Fruit fly (Drosophila melanogaster) whole organism, embryonic: Measurements from ENCODE around the gene CG14795.

Experiments used
- Awh ChIP-seq: fragments of 200-800 bp; sonication (Bioruptor generic); IDR thresholded peaks from 2 replicates; pipeline ENCODE4, ENCODE4 v1.3.6; 2022; ENCODE audit warnings: missing biosample characterization, missing genetic modification characterization
- C15 ChIP-seq: fragments of 200-800 bp; sonication (Bioruptor generic); IDR thresholded peaks from 3 replicates; pipeline ENCODE4 v1.3.6; 2022; ENCODE audit warnings: missing biosample characterization, missing genetic modification characterization
- CG10543 ChIP-seq: fragments of 200-800 bp; sonication (Bioruptor generic); optimal IDR thresholded peaks from 3 replicates; lab custom pipeline; 2017; ENCODE audit warnings: missing biosample characterization, mild to moderate bottlenecking, missing genetic modification characterization, moderate library complexity
- CG11085 ChIP-seq: fragments of 200-800 bp; sonication (Bioruptor generic); IDR thresholded peaks from 2 replicates; pipeline ENCODE4 v1.3.6; 2022; ENCODE audit warnings: missing biosample characterization, missing genetic modification characterization
- CG12299 ChIP-seq: fragments of 200-800 bp; sonication (Bioruptor generic); optimal IDR thresholded peaks from 2 replicates; lab custom pipeline; 2018; ENCODE audit warnings: missing biosample characterization, mild to moderate bottlenecking, missing genetic modification characterization
- CG1233 ChIP-seq: fragments of 200-800 bp; sonication (Bioruptor generic); optimal IDR thresholded peaks from 4 replicates; lab custom pipeline; 2018; ENCODE audit warnings: missing biosample characterization, mild to moderate bottlenecking, missing genetic modification characterization
- CG14860 ChIP-seq: fragments of 200-800 bp; sonication (Bioruptor generic); IDR thresholded peaks from 3 replicates; pipeline ENCODE4 v1.3.6; 2022; ENCODE audit warnings: missing biosample characterization, missing genetic modification characterization; ENCODE audit not compliant: partially characterized antibody
- CG17186 ChIP-seq: fragments of 200-800 bp; sonication (Bioruptor generic); optimal IDR thresholded peaks from 3 replicates; lab custom pipeline; 2017; ENCODE audit warnings: missing biosample characterization, missing genetic modification reagents, missing genetic modification characterization
- CG17385 ChIP-seq: fragments of 200-800 bp; sonication (Bioruptor generic); optimal IDR thresholded peaks from 3 replicates; lab custom pipeline; 2018; ENCODE audit warnings: missing biosample characterization, mild to moderate bottlenecking, missing genetic modification characterization
- CG2116 ChIP-seq: fragments of 200-800 bp; sonication (Bioruptor generic); optimal IDR thresholded peaks from 3 replicates; lab custom pipeline; 2018; ENCODE audit warnings: missing biosample characterization, mild to moderate bottlenecking, missing genetic modification characterization
- CG32772 ChIP-seq: fragments of 200-800 bp; sonication (Bioruptor generic); IDR thresholded peaks from 2 replicates; pipeline ENCODE4 v1.3.6; 2022; ENCODE audit warnings: missing biosample characterization, missing genetic modification characterization
- CG4282 ChIP-seq: fragments of 200-800 bp; sonication (Bioruptor generic); optimal IDR thresholded peaks from 2 replicates; lab custom pipeline; 2016; ENCODE audit warnings: missing biosample characterization, missing genetic modification characterization
- CG7556 ChIP-seq: fragments of 200-800 bp; sonication (Bioruptor generic); optimal IDR thresholded peaks from 2 replicates; lab custom pipeline; 2017; ENCODE audit warnings: missing biosample characterization, mild to moderate bottlenecking, missing genetic modification characterization
- CG9876 ChIP-seq: fragments of 200-800 bp; sonication (Bioruptor generic); optimal IDR thresholded peaks from 2 replicates; lab custom pipeline; 2016; ENCODE audit warnings: missing biosample characterization, missing genetic modification characterization
- CHES-1-like ChIP-seq: fragments of 200-800 bp; sonication (Bioruptor generic); optimal IDR thresholded peaks from 2 replicates; lab custom pipeline; 2016; ENCODE audit warnings: missing biosample characterization, missing genetic modification characterization
- Eip74EF ChIP-seq, 2 experiments: fragments of 200-800 bp in 1 of 2; fragments of >200 bp in 1 of 2; sonication (Bioruptor generic) in 1 of 2; optimal IDR thresholded peaks; 2 replicates each; lab custom pipeline; 2017 to 2019; ENCODE audit warnings: missing biosample characterization in 2 of 2, missing genetic modification characterization in 2 of 2, mild to moderate bottlenecking in 1 of 2, moderate library complexity in 1 of 2
- Gug ChIP-seq: fragments of 200-800 bp; sonication (Bioruptor generic); IDR thresholded peaks from 4 replicates; pipeline ENCODE4 v1.3.6; 2022; ENCODE audit warnings: missing biosample characterization, missing genetic modification characterization
- HLH3B ChIP-seq: fragments of 200-800 bp; sonication (Bioruptor generic); IDR thresholded peaks from 2 replicates; pipeline ENCODE4 v1.3.6; 2022; ENCODE audit warnings: missing biosample characterization, missing genetic modification characterization
- HmgD ChIP-seq: fragments of 200-800 bp; sonication (Bioruptor generic); optimal IDR thresholded peaks from 3 replicates; lab custom pipeline; 2016; ENCODE audit warnings: missing biosample characterization, missing genetic modification characterization
- MESR4 ChIP-seq: fragments of 200-800 bp; sonication (Bioruptor generic); optimal IDR thresholded peaks from 2 replicates; lab custom pipeline; 2018; ENCODE audit warnings: missing biosample characterization, mild to moderate bottlenecking, missing genetic modification characterization, moderate library complexity
- MTF-1 ChIP-seq: fragments of 200-800 bp; sonication (Bioruptor generic); optimal IDR thresholded peaks from 2 replicates; lab custom pipeline; 2018; ENCODE audit warnings: missing biosample characterization, mild to moderate bottlenecking, missing genetic modification characterization, borderline replicate concordance
- Med ChIP-seq: fragments of 200-800 bp; sonication (Bioruptor generic); peaks from one replicate; lab custom pipeline; 2016; ENCODE audit warnings: missing biosample characterization, missing genetic modification characterization, mild to moderate bottlenecking, inconsistent platforms, moderate library complexity
- Oaz ChIP-seq: fragments of 200-800 bp; sonication (Bioruptor generic); IDR thresholded peaks from 2 replicates; pipeline ENCODE4 v1.3.6; 2022; ENCODE audit warnings: missing biosample characterization, missing genetic modification characterization
- Ravus ChIP-seq: fragments of 200-800 bp; sonication (Bioruptor generic); IDR thresholded peaks from 2 replicates; pipeline ENCODE4 v1.3.6; 2022; ENCODE audit warnings: missing biosample characterization, missing genetic modification characterization
- Scr ChIP-seq: fragments of 200-800 bp; sonication (Bioruptor generic); IDR thresholded peaks from 2 replicates; pipeline ENCODE4 v1.3.6; 2022; ENCODE audit warnings: missing biosample characterization, missing genetic modification characterization; ENCODE audit not compliant: partially characterized antibody
- Xrp1 ChIP-seq: fragments of 200-800 bp; sonication (Bioruptor generic); IDR thresholded peaks from 2 replicates; pipeline ENCODE4 v1.3.6; 2022; ENCODE audit warnings: missing biosample characterization, missing genetic modification characterization
- bcd ChIP-seq: fragments of 200-800 bp; sonication (Bioruptor generic); optimal IDR thresholded peaks from 2 replicates; lab custom pipeline; 2017; ENCODE audit warnings: missing biosample characterization, mild to moderate bottlenecking, missing genetic modification characterization
- ci ChIP-seq: fragments of 200-800 bp; sonication (Bioruptor generic); IDR thresholded peaks from 3 replicates; pipeline ENCODE4 v1.3.6; 2022; ENCODE audit warnings: missing biosample characterization, missing genetic modification characterization
- crp ChIP-seq, 2 experiments: fragments of 200-800 bp; sonication (Bioruptor generic); optimal IDR thresholded peaks; 2 replicates in 1 of 2; 3 replicates in 1 of 2; lab custom pipeline; 2017; ENCODE audit warnings: missing biosample characterization in 2 of 2, missing genetic modification characterization in 2 of 2, mild to moderate bottlenecking in 1 of 2, moderate library complexity in 1 of 2
- gcm2 ChIP-seq: fragments of 200-800 bp; sonication (Bioruptor generic); optimal IDR thresholded peaks from 2 replicates; lab custom pipeline; 2016; ENCODE audit warnings: missing biosample characterization, missing genetic modification characterization
- kni ChIP-seq: fragments of 200-800 bp; sonication (Bioruptor generic); optimal IDR thresholded peaks from 3 replicates; lab custom pipeline; 2017; ENCODE audit warnings: mild to moderate bottlenecking, missing biosample characterization, missing genetic modification reagents, missing genetic modification characterization
- lov ChIP-seq, 2 experiments: fragments of 200-800 bp in 1 of 2; fragments of >200 bp in 1 of 2; sonication (Bioruptor generic) in 1 of 2; IDR thresholded peaks in 1 of 2; optimal IDR thresholded peaks in 1 of 2; 2 replicates in 1 of 2; 3 replicates in 1 of 2; pipeline versions ENCODE4 v1.3.6 to Lab custom; 2017 to 2022; ENCODE audit warnings: missing biosample characterization in 1 of 2, missing genetic modification characterization in 1 of 2
- mam ChIP-seq: fragments of 200-800 bp; sonication (Bioruptor generic); optimal IDR thresholded peaks from 3 replicates; lab custom pipeline; 2016; ENCODE audit warnings: missing biosample characterization, missing genetic modification characterization
- nau ChIP-seq: fragments of 200-800 bp; sonication (Bioruptor generic); optimal IDR thresholded peaks from 3 replicates; lab custom pipeline; 2017; ENCODE audit warnings: missing biosample characterization, mild to moderate bottlenecking, missing genetic modification characterization, missing genetic modification reagents
- otp ChIP-seq: fragments of 200-800 bp; sonication (Bioruptor generic); IDR thresholded peaks from 3 replicates; pipeline ENCODE4, ENCODE4 v1.3.6; 2022; ENCODE audit warnings: missing biosample characterization, missing genetic modification characterization
- pan ChIP-seq, 4 experiments: fragments of >200 bp in 3 of 4; fragments of 200-800 bp in 1 of 4; sonication (Bioruptor generic) in 1 of 4; optimal IDR thresholded peaks in 3 of 4; IDR thresholded peaks in 1 of 4; 2 replicates each; pipeline versions ENCODE4 v1.3.6 to Lab custom; 2017 to 2022; ENCODE audit warnings: missing biosample characterization in 2 of 4, missing genetic modification characterization in 2 of 4, mixed read lengths in 1 of 4
- pzg ChIP-seq: fragments of 200-800 bp; sonication (Bioruptor generic); optimal IDR thresholded peaks from 3 replicates; lab custom pipeline; 2018; ENCODE audit warnings: missing biosample characterization, mild to moderate bottlenecking, missing genetic modification characterization, moderate library complexity
- row ChIP-seq: fragments of 200-800 bp; sonication (Bioruptor generic); IDR thresholded peaks from 3 replicates; pipeline ENCODE4 v1.3.6; 2022; ENCODE audit warnings: missing biosample characterization, missing genetic modification characterization
- sens-2 ChIP-seq: fragments of 200-800 bp; sonication (Bioruptor generic); IDR thresholded peaks from 2 replicates; pipeline ENCODE4 v1.3.6; 2022; ENCODE audit warnings: missing biosample characterization, missing genetic modification characterization
- slou ChIP-seq: fragments of 200-800 bp; sonication (Bioruptor generic); optimal IDR thresholded peaks from 3 replicates; lab custom pipeline; 2016; ENCODE audit warnings: missing biosample characterization, missing genetic modification characterization
- tap ChIP-seq: fragments of 200-800 bp; optimal IDR thresholded peaks from 3 replicates; lab custom pipeline; 2019; ENCODE audit warnings: missing biosample characterization, mild to moderate bottlenecking, missing genetic modification characterization, moderate library complexity
- tgo ChIP-seq: fragments of 200-800 bp; sonication (Bioruptor generic); IDR thresholded peaks from 3 replicates; pipeline ENCODE4 v1.3.6; 2022; ENCODE audit warnings: missing biosample characterization, missing genetic modification characterization
- trem ChIP-seq: fragments of 200-800 bp; optimal IDR thresholded peaks from 3 replicates; lab custom pipeline; 2019; ENCODE audit warnings: missing biosample characterization, mild to moderate bottlenecking, missing genetic modification characterization, moderate library complexity
- zen2 ChIP-seq: fragments of 200-800 bp; sonication (Bioruptor generic); IDR thresholded peaks from 3 replicates; pipeline ENCODE4 v1.3.6; 2022; ENCODE audit warnings: missing biosample characterization, missing genetic modification characterization; ENCODE audit not compliant: partially characterized antibody

The CG14795 gene

dm6 chrX:1466505-1467381 lies 45.9 kb downstream of the CG14795 start (continued):
- TF ChIP-seq slou (GFP tag; lab: Kevin White, UChicago) (no peak), CG10543 (GFP tag; lab: Kevin White, UChicago) (peak; percentile 68), Scr (GFP tag; lab: Robert Waterston, UW) (peak; percentile 13; the same call in 1 of the 2 replicates), HLH3B (GFP tag; lab: Robert Waterston, UW) (no peak), CG4282 (GFP tag; lab: Kevin White, UChicago) (no peak), CG7556 (GFP tag; lab: Kevin White, UChicago) (no peak), Awh (GFP tag; lab: Robert Waterston, UW) (no peak), CG11085 (GFP tag; lab: Robert Waterston, UW) (no peak), CG1233 (GFP tag; lab: Kevin White, UChicago) (no peak), HmgD (GFP tag; lab: Kevin White, UChicago) (no peak), CG9876 (GFP tag; lab: Kevin White, UChicago) (no peak), CG32772 (GFP tag; lab: Robert Waterston, UW) (no peak), otp (GFP tag; lab: Robert Waterston, UW) (no peak), gcm2 (GFP tag; lab: Kevin White, UChicago) (no peak), zen2 (GFP tag; lab: Robert Waterston, UW) (no peak)

dm6 chrX:1465707-1466504 lies 46.7 kb downstream of the CG14795 start, which contains the start of the genes O-fut2 and CG14777:
O-fut2 (minus strand) TSS chrX:1465996.
CG14777 (plus strand) TSS chrX:1466134.
- TF ChIP-seq sens-2 (GFP tag; lab: Robert Waterston, UW) (no peak), tgo (GFP tag; lab: Robert Waterston, UW) (0 out of 3 replicates have a peak, but pooled peaks have one; percentile 16), crp (GFP tag; optimal IDR thresholded peaks at IDR 0.05; lab: Kevin White, UChicago) (peak in 1 of 2 experiments; percentile 67), CHES-1-like (GFP tag; lab: Kevin White, UChicago) (peak; percentile 17), C15 (GFP tag; lab: Robert Waterston, UW) (no peak), nau (GFP tag; lab: Kevin White, UChicago) (no peak), mam (GFP tag; lab: Kevin White, UChicago) (no peak), Med (GFP tag; lab: Kevin White, UChicago) (peak; percentile 64), tap (tag; lab: Kevin White, UChicago) (no peak), MTF-1 (no peak), ci (GFP tag; lab: Robert Waterston, UW) (0 out of 3 replicates have a peak, but pooled peaks have one; percentile 11), lov (optimal IDR thresholded peaks at IDR 0.05; lab: Kevin White, UChicago) (no peak), lov (GFP tag; IDR thresholded peaks at IDR 0.05; lab: Robert Waterston, UW) (no peak), trem (tag; lab: Kevin White, UChicago) (peak; percentile 17), CG17385 (GFP tag; lab: Kevin White, UChicago) (no peak), kni (GFP tag; lab: Kevin White, UChicago) (no peak), bcd (GFP tag; lab: Kevin White, UChicago) (no peak), CG17186 (GFP tag; lab: Kevin White, UChicago) (no peak), CG14860 (GFP tag; lab: Robert Waterston, UW) (no peak), CG2116 (GFP tag; lab: Kevin White, UChicago) (peak; percentile 15), pzg (peak; percentile 12), CG12299 (tag; lab: Kevin White, UChicago) (no peak), row (peak; percentile 42; the same call in 2 of the 3 replicates), Oaz (GFP tag; lab: Robert Waterston, UW) (0 out of 2 replicates have a peak, but pooled peaks have one; percentile 15), Xrp1 (GFP tag; lab: Robert Waterston, UW) (peak; percentile 37; the same call in 1 of the 2 replicates), Gug (peak; percentile 10; the same call in 1 of the 4 replicates), pan (optimal IDR thresholded peaks at IDR 0.05; lab: Kevin White, UChicago) (no peak), pan (GFP tag; optimal IDR thresholded peaks at IDR 0.05 in 1 of 2, IDR thresholded peaks at IDR 0.05 in 1 of 2) (peak in 1 of 2 experiments; percentile 6), Eip74EF (GFP tag; optimal IDR thresholded peaks at IDR 0.05; lab: Kevin White, UChicago) (no peak), Ravus (GFP tag; lab: Robert Waterston, UW) (no peak), MESR4 (GFP tag; lab: Kevin White, UChicago) (peak; percentile 60)
